Worm (Caenorhabditis elegans) whole organism, young adult: ENCODE measurements around the gene lgc-8.

ENCODE experiments used
- B0019.2 ChIP-seq: fragments of 200-800 bp; sonication (Bioruptor generic); conservative IDR thresholded peaks from 2 replicates; pipeline ENCODE4 v1.3.6; 2022; ENCODE audit warnings: missing genetic modification reagents, missing genetic modification characterization, missing compliant biosample characterization
- B0035.1 ChIP-seq: sonication (generic microtip); optimal IDR thresholded peaks from 2 replicates; lab custom pipeline; 2016; ENCODE audit warnings: missing genetic modification characterization, mild to moderate bottlenecking, missing compliant biosample characterization, missing genotype, missing genetic modification reagents
- B0336.3 ChIP-seq: fragments of 200-800 bp; sonication (Bioruptor generic); IDR thresholded peaks from 2 replicates; pipeline ENCODE4 v1.3.6; 2022; ENCODE audit warnings: missing genetic modification characterization, missing compliant biosample characterization
- D2030.7 ChIP-seq: fragments of 200-800 bp; sonication (Bioruptor generic); IDR thresholded peaks from 2 replicates; pipeline ENCODE4 v1.3.6; 2022; ENCODE audit warnings: missing genetic modification reagents, missing genetic modification characterization, missing compliant biosample characterization
- F10E7.11 ChIP-seq: sonication (generic microtip); optimal IDR thresholded peaks from 2 replicates; lab custom pipeline; 2017; ENCODE audit warnings: mild to moderate bottlenecking, missing genetic modification characterization, moderate library complexity, missing compliant biosample characterization
- F23B12.7 ChIP-seq: sonication (generic microtip); optimal IDR thresholded peaks from 2 replicates; lab custom pipeline; 2017; ENCODE audit warnings: missing genetic modification characterization, mild to moderate bottlenecking, missing compliant biosample characterization, antibody characterized with exemption, moderate library complexity; ENCODE audit not compliant: insufficient read depth
- F57C9.4 ChIP-seq: sonication (generic microtip); optimal IDR thresholded peaks from 2 replicates; lab custom pipeline; 2017; ENCODE audit warnings: mild to moderate bottlenecking, missing genetic modification characterization, missing compliant biosample characterization
- T26A5.8 ChIP-seq: sonication (generic microtip); optimal IDR thresholded peaks from 2 replicates; lab custom pipeline; 2016; ENCODE audit warnings: missing genetic modification characterization, missing compliant biosample characterization
- attf-6 ChIP-seq: fragments of 200-800 bp; sonication (Bioruptor generic); IDR thresholded peaks from 2 replicates; pipeline ENCODE4 v1.3.6; 2022; ENCODE audit warnings: missing genetic modification reagents, missing genetic modification characterization, missing compliant biosample characterization
- bed-1 ChIP-seq: fragments of 200-800 bp; sonication (Bioruptor generic); IDR thresholded peaks from 2 replicates; pipeline ENCODE4 v1.3.6; 2022; ENCODE audit warnings: missing genetic modification reagents, missing genetic modification characterization, missing compliant biosample characterization
- bed-2 ChIP-seq: fragments of 200-800 bp; sonication (Bioruptor generic); IDR thresholded peaks from 2 replicates; pipeline ENCODE4 v1.3.6; 2022; ENCODE audit warnings: missing genetic modification reagents, missing genetic modification characterization, missing compliant biosample characterization
- ceh-58 ChIP-seq: fragments of 200-800 bp; sonication (Bioruptor generic); IDR thresholded peaks from 2 replicates; pipeline ENCODE4 v1.3.6; 2022; ENCODE audit warnings: missing genetic modification characterization, missing compliant biosample characterization
- ceh-91 ChIP-seq: fragments of 200-800 bp; sonication (Bioruptor generic); IDR thresholded peaks from 2 replicates; pipeline ENCODE4 v1.3.6; 2022; ENCODE audit warnings: missing genetic modification reagents, missing genetic modification characterization, missing compliant biosample characterization
- dox-1 ChIP-seq: fragments of 200-800 bp; sonication (Bioruptor generic); IDR thresholded peaks from 2 replicates; pipeline ENCODE4 v1.3.6; 2022; ENCODE audit warnings: missing genetic modification reagents, missing genetic modification characterization, missing compliant biosample characterization
- ekl-4 ChIP-seq: fragments of 200-800 bp; sonication (Bioruptor generic); IDR thresholded peaks from 2 replicates; pipeline ENCODE4 v1.3.6; 2022; ENCODE audit warnings: missing genetic modification reagents, missing genetic modification characterization, missing compliant biosample characterization
- ets-4 ChIP-seq: fragments of 200-800 bp; sonication (Bioruptor generic); optimal IDR thresholded peaks from 2 replicates; lab custom pipeline; 2018; ENCODE audit warnings: mild to moderate bottlenecking, missing genetic modification characterization, missing compliant biosample characterization
- fkh-3 ChIP-seq: sonication (generic microtip); optimal IDR thresholded peaks from 2 replicates; lab custom pipeline; 2016; ENCODE audit warnings: mild to moderate bottlenecking, missing genetic modification characterization, missing compliant biosample characterization
- gei-17 ChIP-seq: fragments of 200-800 bp; sonication (Bioruptor generic); optimal IDR thresholded peaks from 2 replicates; lab custom pipeline; 2018; ENCODE audit warnings: mild to moderate bottlenecking, missing genetic modification characterization, missing compliant biosample characterization
- hlh-12 ChIP-seq: sonication (generic microtip); optimal IDR thresholded peaks from 2 replicates; lab custom pipeline; 2016; ENCODE audit warnings: missing genetic modification characterization, missing compliant biosample characterization
- hlh-26 ChIP-seq: fragments of 200-800 bp; sonication (Bioruptor generic); conservative IDR thresholded peaks from 2 replicates; pipeline ENCODE4 v1.3.6; 2022; ENCODE audit warnings: missing genetic modification reagents, missing genetic modification characterization, missing compliant biosample characterization
- madf-10 ChIP-seq: sonication (generic microtip); optimal IDR thresholded peaks from 2 replicates; lab custom pipeline; 2016; ENCODE audit warnings: mild to moderate bottlenecking, missing genetic modification characterization, missing compliant biosample characterization
- mel-28 ChIP-seq: sonication (generic microtip); optimal IDR thresholded peaks from 2 replicates; lab custom pipeline; 2016; ENCODE audit warnings: borderline replicate concordance, mild to moderate bottlenecking, missing genetic modification characterization, missing compliant biosample characterization
- mxl-1 ChIP-seq: sonication (generic microtip); optimal IDR thresholded peaks from 2 replicates; lab custom pipeline; 2016; ENCODE audit warnings: missing genetic modification characterization, missing compliant biosample characterization
- nfya-1 ChIP-seq: sonication (generic microtip); optimal IDR thresholded peaks from 2 replicates; lab custom pipeline; 2017; ENCODE audit warnings: antibody characterized with exemption, missing compliant biosample characterization, missing genetic modification characterization, borderline replicate concordance; ENCODE audit not compliant: insufficient read depth
- nhr-179 ChIP-seq: sonication (generic microtip); optimal IDR thresholded peaks from 2 replicates; lab custom pipeline; 2016; ENCODE audit warnings: mild to moderate bottlenecking, missing genetic modification characterization, missing compliant biosample characterization
- nhr-80 ChIP-seq: sonication (generic microtip); optimal IDR thresholded peaks from 2 replicates; lab custom pipeline; 2016; ENCODE audit warnings: missing genetic modification characterization, missing compliant biosample characterization
- snpc-3.4 ChIP-seq: sonication (generic microtip); optimal IDR thresholded peaks from 2 replicates; lab custom pipeline; 2017; ENCODE audit warnings: missing genetic modification characterization, mild to moderate bottlenecking, missing compliant biosample characterization, antibody characterized with exemption, moderate library complexity, missing genotype, missing genetic modification reagents
- snpc-4 ChIP-seq, 5 experiments: fragments of 150-350 bp in 1 of 5; sonication (generic microtip) in 4 of 5; optimal IDR thresholded peaks; 2 replicates each; lab custom pipeline; 2014 to 2018; ENCODE audit warnings: missing genetic modification characterization in 5 of 5, missing biosample characterization in 3 of 5, antibody characterized with exemption in 2 of 5, mild to moderate bottlenecking in 2 of 5, missing compliant biosample characterization in 2 of 5, missing genotype in 2 of 5, moderate library complexity in 2 of 5, missing genetic modification reagents in 1 of 5
- somi-1 ChIP-seq: fragments of 200-800 bp; sonication (Bioruptor generic); optimal IDR thresholded peaks from 2 replicates; lab custom pipeline; 2018; ENCODE audit warnings: mild to moderate bottlenecking, missing genetic modification characterization, missing compliant biosample characterization
- sptf-2 ChIP-seq: fragments of 200-800 bp; sonication (Bioruptor generic); optimal IDR thresholded peaks from 2 replicates; lab custom pipeline; 2018; ENCODE audit warnings: mild to moderate bottlenecking, missing genetic modification characterization, missing compliant biosample characterization
- ztf-22 ChIP-seq: fragments of 200-800 bp; sonication (Bioruptor generic); optimal IDR thresholded peaks from 2 replicates; lab custom pipeline; 2018; ENCODE audit warnings: mild to moderate bottlenecking, missing genetic modification characterization, moderate library complexity, missing compliant biosample characterization
- ztf-25 ChIP-seq: fragments of 200-800 bp; sonication (Bioruptor generic); IDR thresholded peaks from 2 replicates; pipeline ENCODE4 v1.3.6; 2022; ENCODE audit warnings: missing genetic modification reagents, missing genetic modification characterization, missing compliant biosample characterization
- ztf-26 ChIP-seq: sonication (generic microtip); optimal IDR thresholded peaks from 2 replicates; lab custom pipeline; 2017; ENCODE audit warnings: missing genetic modification characterization, missing compliant biosample characterization
- ztf-28 ChIP-seq: fragments of 200-800 bp; sonication (Bioruptor generic); IDR thresholded peaks from 2 replicates; pipeline ENCODE4 v1.3.6; 2022; ENCODE audit warnings: missing genetic modification reagents, missing genetic modification characterization, missing compliant biosample characterization
- ztf-6 ChIP-seq: fragments of 200-800 bp; sonication (Bioruptor generic); IDR thresholded peaks from 2 replicates; pipeline ENCODE4 v1.3.6; 2022; ENCODE audit warnings: missing genetic modification reagents, missing genetic modification characterization, missing compliant biosample characterization

The lgc-8 gene

ce11 chrIV:14699840-14700239 lies 15.8 kb upstream of the lgc-8 start, which contains the start of gene haf-8:
haf-8 (minus strand) TSS chrIV:14699940.
- TF ChIP-seq attf-6 (GFP tag; lab: Robert Waterston, UW), result no peak
- no peak for TF ChIP-seq ztf-22 (GFP tag; lab: Kevin White, UChicago)
- TF ChIP-seq B0035.1 (tag; lab: Kevin White, UChicago), result no peak
- no peak for TF ChIP-seq madf-10
- TF ChIP-seq bed-2 (GFP tag; lab: Robert Waterston, UW), result no peak
- TF ChIP-seq B0019.2 (GFP tag; lab: Robert Waterston, UW), result no peak
- TF ChIP-seq ets-4 (GFP tag; lab: Kevin White, UChicago), result no peak
- TF ChIP-seq snpc-3.4, result no peak
- no peak for TF ChIP-seq D2030.7 (GFP tag; lab: Robert Waterston, UW)
- TF ChIP-seq nfya-1 (tag; lab: Kevin White, UChicago), result no peak
- TF ChIP-seq, all 124 proteins: peak for 0

ce11 chrIV:14704155-14704554 lies 11.4 kb upstream of the lgc-8 start, which contains the start of gene Y57G11C.40:
Y57G11C.40 (minus strand) TSS chrIV:14704255.
- TF ChIP-seq mxl-1 (no peak), F23B12.7 (no peak), F10E7.11 (tag; lab: Kevin White, UChicago) (no peak), attf-6 (GFP tag; lab: Robert Waterston, UW) (peak; percentile 28; the same call in 1 of the 2 replicates)

ce11 chrIV:14704952-14705351 lies 10.6 kb upstream of the lgc-8 start:
- TF ChIP-seq snpc-4 (GFP tag; optimal IDR thresholded peaks at IDR 0.05; lab: Kevin White, UChicago) (no peak), snpc-4 (tag; optimal IDR thresholded peaks at IDR 0.05; lab: Kevin White, UChicago) (peak in 2 of 4 experiments; percentile 42 to 74), attf-6 (GFP tag; lab: Robert Waterston, UW) (peak; percentile 77; the same call in 1 of the 2 replicates), ekl-4 (GFP tag; lab: Robert Waterston, UW) (no peak)
- TF ChIP-seq, all 124 proteins: peak for 2

ce11 chrIV:14706302-14706701 lies 9.3 kb upstream of the lgc-8 start, which contains the start of gene Y57G11C.41:
Y57G11C.41 (minus strand) TSS chrIV:14706402.
- no peak for TF ChIP-seq ztf-26
- no peak for TF ChIP-seq F57C9.4
- no peak for TF ChIP-seq ekl-4 (GFP tag; lab: Robert Waterston, UW)
- no peak for TF ChIP-seq bed-2 (GFP tag; lab: Robert Waterston, UW)
- no peak for TF ChIP-seq nhr-179 (tag; lab: Kevin White, UChicago)
- no peak for TF ChIP-seq B0336.3 (GFP tag; lab: Robert Waterston, UW)
- TF ChIP-seq dox-1 (GFP tag; lab: Robert Waterston, UW), result no peak
- TF ChIP-seq ztf-25 (GFP tag; lab: Robert Waterston, UW), result no peak

ce11 chrIV:14709286-14709685 lies 6.3 kb upstream of the lgc-8 start, which contains the start of gene lgc-7:
lgc-7 (plus strand) TSS chrIV:14709586.
- no peak for TF ChIP-seq ceh-58 (GFP tag; lab: Robert Waterston, UW)
- TF ChIP-seq fkh-3, result no peak

- TF ChIP-seq bed-1 (GFP tag; lab: Robert Waterston, UW), result no peak
- TF ChIP-seq snpc-4 (GFP tag; optimal IDR thresholded peaks at IDR 0.05; lab: Kevin White, UChicago), result no peak
- peak in 1 of 4 experiments; percentile 22 for TF ChIP-seq snpc-4 (tag; optimal IDR thresholded peaks at IDR 0.05; lab: Kevin White, UChicago)
Measured at ce11 chrIV:14728225-14728624, 12.6 kb downstream of the lgc-8 start, which contains the start of gene Y57G11C.42. Y57G11C.42 (plus strand) TSS chrIV:14728525.

- TF ChIP-seq somi-1 (GFP tag; lab: Kevin White, UChicago) (no peak), T26A5.8 (tag; lab: Kevin White, UChicago) (no peak), gei-17 (GFP tag; lab: Kevin White, UChicago) (no peak), hlh-26 (GFP tag; lab: Robert Waterston, UW) (no peak), snpc-4 (GFP tag; optimal IDR thresholded peaks at IDR 0.05; lab: Kevin White, UChicago) (no peak), snpc-4 (tag; optimal IDR thresholded peaks at IDR 0.05; lab: Kevin White, UChicago) (no peak), mel-28 (no peak), ets-4 (GFP tag; lab: Kevin White, UChicago) (no peak), nhr-80 (tag; lab: Kevin White, UChicago) (no peak), sptf-2 (GFP tag; lab: Kevin White, UChicago) (no peak), ceh-91 (no peak), ztf-28 (no peak), attf-6 (GFP tag; lab: Robert Waterston, UW) (no peak), ztf-6 (GFP tag; lab: Robert Waterston, UW) (no peak), hlh-12 (tag; lab: Kevin White, UChicago) (no peak)
Measured at ce11 chrIV:14729272-14729671, 13.7 kb downstream of the lgc-8 start.
